Fruit fly (Drosophila melanogaster): ENCODE data around the gene CG1737.
A peak's percentile ranks its signal among the peaks of the same experiment; 100 is the strongest.

CG1737 gene

DNA sequence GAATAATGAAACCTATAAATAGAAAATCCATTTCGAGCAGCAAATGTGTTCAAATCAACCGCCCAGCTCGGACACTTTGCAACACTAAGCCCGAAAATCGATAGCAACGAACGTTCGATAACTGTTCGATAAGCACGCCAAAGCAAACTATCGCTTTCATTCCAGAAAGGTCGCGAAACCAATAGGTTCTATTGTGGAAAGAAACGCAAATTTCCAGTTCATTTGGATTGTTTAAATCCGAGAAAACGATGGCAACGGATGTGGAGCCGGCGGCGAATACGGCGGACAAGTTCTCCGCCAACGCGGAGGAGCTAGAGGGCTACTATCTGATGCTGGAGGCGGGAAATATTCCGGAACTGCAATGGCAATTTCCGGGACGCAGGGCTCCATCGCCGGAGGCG, 8.7 kb downstream of the CG1737 start, which contains the start of gene Pa1 (continued):
- TF ChIP-seq CG17328 (GFP tag; IDR thresholded peaks at IDR 0.05) (no peak), CG13424 (tag; optimal IDR thresholded peaks at IDR 0.05) (no peak), schlank (tag; optimal IDR thresholded peaks at IDR 0.05) (no peak), CTCF (GFP tag; optimal IDR thresholded peaks at IDR 0.05) (peak; percentile 37), Adf1 (GFP tag; IDR thresholded peaks at IDR 0.05) (no peak), CG9797 (GFP tag; optimal IDR thresholded peaks at IDR 0.05) (peak; percentile 2), CG11398 (GFP tag; optimal IDR thresholded peaks at IDR 0.05) (no peak), lab (GFP tag; optimal IDR thresholded peaks at IDR 0.05) (no peak), Mes4 (GFP tag; optimal IDR thresholded peaks at IDR 0.05) (no peak), gem (tag; optimal IDR thresholded peaks at IDR 0.05) (no peak), Nf-YB (GFP tag; optimal IDR thresholded peaks at IDR 0.05) (no peak), CG1233 (GFP tag; optimal IDR thresholded peaks at IDR 0.05) (no peak), ftz-f1 (GFP tag; optimal IDR thresholded peaks at IDR 0.05) (no peak), Hr39 (optimal IDR thresholded peaks at IDR 0.05) (no peak), CG4820 (GFP tag; optimal IDR thresholded peaks at IDR 0.05) (no peak), sima (GFP tag; optimal IDR thresholded peaks at IDR 0.05) (no peak), HLH54F (GFP tag; optimal IDR thresholded peaks at IDR 0.05) (no peak), CG3407 (GFP tag; optimal IDR thresholded peaks at IDR 0.05) (no peak), CG14667 (GFP tag; IDR thresholded peaks at IDR 0.05) (no peak), CG2116 (GFP tag; optimal IDR thresholded peaks at IDR 0.05) (peak; percentile 70), sisA (GFP tag; IDR thresholded peaks at IDR 0.05) (no peak), pum (GFP tag; optimal IDR thresholded peaks at IDR 0.05) (no peak), lmd (GFP tag; IDR thresholded peaks at IDR 0.05) (no peak), ap (GFP tag; IDR thresholded peaks at IDR 0.05) (no peak), Ravus (GFP tag; IDR thresholded peaks at IDR 0.05) (no peak), sug (tag; optimal IDR thresholded peaks at IDR 0.05) (peak; percentile 17), CG11247 (GFP tag; IDR thresholded peaks at IDR 0.05) (no peak), CG7987 (GFP tag; optimal IDR thresholded peaks at IDR 0.05) (no peak), esg (GFP tag; conservative IDR thresholded peaks at IDR 0.05) (no peak), HLH3B (GFP tag; IDR thresholded peaks at IDR 0.05) (no peak), CG32532 (GFP tag; IDR thresholded peaks at IDR 0.05) (no peak), ase (GFP tag; IDR thresholded peaks at IDR 0.05) (no peak), sr (GFP tag; IDR thresholded peaks at IDR 0.05) (no peak), Nf-YA (GFP tag; IDR thresholded peaks at IDR 0.05) (no peak), Dad (GFP tag; optimal IDR thresholded peaks at IDR 0.05) (no peak), pzg (GFP tag; optimal IDR thresholded peaks at IDR 0.05) (peak; percentile 62), eyg (GFP tag; optimal IDR thresholded peaks at IDR 0.05) (no peak), onecut (GFP tag; IDR thresholded peaks at IDR 0.05) (no peak), CG7928 (GFP tag; optimal IDR thresholded peaks at IDR 0.05) (no peak), CG12236 (GFP tag; optimal IDR thresholded peaks at IDR 0.05) (no peak), Poxn (GFP tag; IDR thresholded peaks at IDR 0.05) (no peak), ems (GFP tag; optimal IDR thresholded peaks at IDR 0.05) (no peak), CG16779 (GFP tag; IDR thresholded peaks at IDR 0.05) (no peak), twi (tag; optimal IDR thresholded peaks at IDR 0.05) (no peak), dm (GFP tag; optimal IDR thresholded peaks at IDR 0.05) (no peak), CG8089 (GFP tag; optimal IDR thresholded peaks at IDR 0.05) (no peak), CG11456 (GFP tag; IDR thresholded peaks at IDR 0.05) (no peak), Usf (GFP tag; optimal IDR thresholded peaks at IDR 0.05) (no peak), danr (GFP tag; IDR thresholded peaks at IDR 0.05) (no peak), zen (tag; optimal IDR thresholded peaks at IDR 0.05) (no peak), mld (GFP tag; IDR thresholded peaks at IDR 0.05; ENCODE audit: partially characterized antibody) (0 out of 3 replicates have a peak, but pooled peaks have one; percentile 49), CG32767 (GFP tag; IDR thresholded peaks at IDR 0.05) (no peak), crp (GFP tag; optimal IDR thresholded peaks at IDR 0.05) (no peak), Lhr (GFP tag; optimal IDR thresholded peaks at IDR 0.05) (no peak)
